Worm (Caenorhabditis elegans) whole organism, mixed stage, embryonic: Measurements from ENCODE around the gene tlk-1.
A peak's percentile ranks its signal among the peaks of the same experiment; 100 is the strongest.

Source experiments
- ceh-39 ChIP-seq: fragments of 150-350 bp; optimal IDR thresholded peaks from 2 replicates; lab custom pipeline; 2014; ENCODE audit warnings: missing biosample characterization, missing genetic modification characterization
- ceh-83 ChIP-seq: fragments of 200-800 bp; sonication (Bioruptor generic); optimal IDR thresholded peaks from 2 replicates; lab custom pipeline; 2018; ENCODE audit warnings: mild to moderate bottlenecking, missing genetic modification characterization, missing compliant biosample characterization
- ces-1 ChIP-seq: fragments of 150-350 bp; optimal IDR thresholded peaks from 2 replicates; lab custom pipeline; 2014; ENCODE audit warnings: missing biosample characterization, missing genetic modification reagents, missing genetic modification characterization
- drap-1 ChIP-seq: fragments of 200-800 bp; sonication (Bioruptor generic); optimal IDR thresholded peaks from 3 replicates; lab custom pipeline; 2018; ENCODE audit warnings: mild to moderate bottlenecking, missing genetic modification characterization, missing compliant biosample characterization
- elt-3 ChIP-seq: fragments of 150-350 bp; optimal IDR thresholded peaks from 2 replicates; lab custom pipeline; 2014; ENCODE audit warnings: missing biosample characterization, missing genetic modification characterization
- ham-2 ChIP-seq: fragments of 200-800 bp; sonication (Bioruptor generic); optimal IDR thresholded peaks from 2 replicates; lab custom pipeline; 2018; ENCODE audit warnings: mild to moderate bottlenecking, missing genetic modification characterization, missing compliant biosample characterization
- hlh-1 ChIP-seq: fragments of 150-350 bp; optimal IDR thresholded peaks from 2 replicates; lab custom pipeline; 2014; ENCODE audit warnings: missing biosample characterization, missing genetic modification reagents, missing genetic modification characterization
- lin-13 ChIP-seq: fragments of 150-350 bp; optimal IDR thresholded peaks from 2 replicates; lab custom pipeline; 2014; ENCODE audit warnings: missing biosample characterization, missing genetic modification characterization
- mab-5 ChIP-seq: fragments of 150-350 bp; optimal IDR thresholded peaks from 2 replicates; lab custom pipeline; 2014; ENCODE audit warnings: missing biosample characterization, missing genetic modification characterization
- mep-1 ChIP-seq: fragments of 150-350 bp; optimal IDR thresholded peaks from 2 replicates; lab custom pipeline; 2017; ENCODE audit warnings: missing biosample characterization, missing genetic modification reagents, missing genetic modification characterization, inconsistent platforms
- mls-2 ChIP-seq: sonication (generic microtip); optimal IDR thresholded peaks from 2 replicates; lab custom pipeline; 2016; ENCODE audit warnings: mild to moderate bottlenecking, missing genetic modification characterization, moderate library complexity, missing compliant biosample characterization
- nhr-12 ChIP-seq: fragments of 150-350 bp; optimal IDR thresholded peaks from 2 replicates; lab custom pipeline; 2014; ENCODE audit warnings: missing biosample characterization, missing genetic modification characterization
- nhr-2 ChIP-seq: fragments of 150-350 bp; optimal IDR thresholded peaks from 2 replicates; lab custom pipeline; 2014; ENCODE audit warnings: missing biosample characterization, missing genetic modification characterization
- nhr-237 ChIP-seq: fragments of 150-350 bp; optimal IDR thresholded peaks from 2 replicates; lab custom pipeline; 2014; ENCODE audit warnings: missing biosample characterization, missing genetic modification characterization
- nhr-28 ChIP-seq: fragments of 150-350 bp; optimal IDR thresholded peaks from 2 replicates; lab custom pipeline; 2014; ENCODE audit warnings: missing biosample characterization, missing genetic modification characterization
- nhr-76 ChIP-seq: sonication (generic microtip); optimal IDR thresholded peaks from 2 replicates; lab custom pipeline; 2017; ENCODE audit warnings: missing biosample characterization, missing genetic modification characterization
- snpc-4 ChIP-seq: fragments of 150-350 bp; optimal IDR thresholded peaks from 2 replicates; lab custom pipeline; 2014; ENCODE audit warnings: missing biosample characterization, missing genetic modification characterization
- tbx-8 ChIP-seq: fragments of 200-800 bp; sonication (Bioruptor generic); optimal IDR thresholded peaks from 2 replicates; lab custom pipeline; 2018; ENCODE audit warnings: mild to moderate bottlenecking, missing genetic modification characterization, moderate library complexity, missing compliant biosample characterization
- unc-120 ChIP-seq: sonication (generic microtip); optimal IDR thresholded peaks from 2 replicates; lab custom pipeline; 2017; ENCODE audit warnings: missing genetic modification characterization, missing compliant biosample characterization; ENCODE audit not compliant: poor library complexity, severe bottlenecking
- unc-62 ChIP-seq: fragments of 150-350 bp; optimal IDR thresholded peaks from 2 replicates; lab custom pipeline; 2014; ENCODE audit warnings: missing biosample characterization, missing genetic modification reagents, missing genetic modification characterization
- zip-8 ChIP-seq: fragments of 150-350 bp; optimal IDR thresholded peaks from 2 replicates; lab custom pipeline; 2014; ENCODE audit warnings: missing biosample characterization, missing genetic modification characterization
- ztf-11 ChIP-seq: fragments of 150-350 bp; optimal IDR thresholded peaks from 2 replicates; lab custom pipeline; 2014; ENCODE audit warnings: missing biosample characterization, missing genetic modification characterization

tlk-1 gene

DNA sequence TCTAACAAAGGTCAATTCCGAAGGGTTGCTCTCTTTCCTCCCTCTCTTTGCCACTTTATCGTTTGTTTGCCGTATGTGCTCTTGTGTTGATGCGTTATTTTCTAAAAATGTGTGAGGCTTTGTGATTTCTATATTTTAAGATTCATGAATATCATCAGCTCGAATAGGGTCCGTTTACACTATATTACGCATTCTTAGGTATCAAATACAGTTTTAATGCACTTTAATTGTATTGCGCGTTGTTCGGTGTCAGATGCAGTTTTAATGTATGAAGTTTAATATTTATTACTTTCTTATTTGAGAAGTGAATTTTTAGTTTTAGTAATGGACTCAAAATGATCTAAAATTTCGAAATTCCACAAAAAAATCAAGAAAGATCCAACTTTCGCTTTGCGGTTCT lies 3.3 kb upstream of the tlk-1 start, which contains the start of gene bud-31:
bud-31 (minus strand) TSS at position 101 of the 400 bp plus-strand sequence.
- TF ChIP-seq nhr-12 (tag; lab: Kevin White, UChicago) (no peak), tbx-8 (GFP tag; lab: Kevin White, UChicago) (no peak), nhr-2 (tag; lab: Kevin White, UChicago) (peak; percentile 78), ces-1 (GFP tag; lab: Kevin White, UChicago) (no peak), snpc-4 (tag; lab: Kevin White, UChicago) (no peak), ham-2 (GFP tag; lab: Kevin White, UChicago) (no peak), hlh-1 (tag; lab: Kevin White, UChicago) (no peak)

ce11 chrIII:9697323-9697722 lies 2.4 kb upstream of the tlk-1 start:
- TF ChIP-seq unc-120 (peak; percentile 62), drap-1 (GFP tag; lab: Kevin White, UChicago) (no peak), ham-2 (GFP tag; lab: Kevin White, UChicago) (peak; percentile 67)
- TF ChIP-seq, all 35 proteins: peak for 2

DNA sequence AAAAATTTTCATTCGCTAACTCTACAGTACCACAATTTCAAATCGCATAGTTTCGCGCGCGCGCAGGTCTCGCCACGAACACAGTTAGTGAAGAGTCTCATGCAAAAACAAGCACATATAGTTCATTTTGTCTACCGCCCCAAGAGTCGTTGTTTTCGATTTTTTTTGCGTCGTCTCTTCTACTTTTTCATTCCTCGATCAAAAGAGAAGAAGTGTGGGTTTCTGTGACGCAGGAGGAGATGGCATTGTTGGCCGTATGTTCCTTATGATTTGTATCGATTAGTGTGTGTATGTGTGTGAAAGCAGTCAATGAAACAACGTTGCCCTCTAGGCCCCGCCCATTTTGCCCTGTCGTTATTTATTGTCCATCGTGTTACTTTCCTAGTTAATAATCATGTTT lies 1.8 kb upstream of the tlk-1 start:
- TF ChIP-seq nhr-28 (tag; lab: Kevin White, UChicago) = no peak
- TF ChIP-seq nhr-237 = no peak
- TF ChIP-seq elt-3 (tag; lab: Kevin White, UChicago) = no peak
- no peak for TF ChIP-seq hlh-1 (tag; lab: Kevin White, UChicago)
- TF ChIP-seq mab-5 = no peak
- TF ChIP-seq lin-13 = no peak
- no peak for TF ChIP-seq unc-120

- TF ChIP-seq nhr-12 (tag; lab: Kevin White, UChicago) (no peak), mep-1 (no peak), drap-1 (GFP tag; lab: Kevin White, UChicago) (no peak), ztf-11 (tag; lab: Kevin White, UChicago) (no peak), ces-1 (GFP tag; lab: Kevin White, UChicago) (peak; percentile 22), unc-62 (GFP tag; lab: Kevin White, UChicago) (peak; percentile 4), ceh-39 (no peak), mls-2 (no peak)
Observed at ce11 chrIII:9698635-9699396, 860 bp upstream of the tlk-1 start.

ce11 chrIII:9700114-9700690 lies 526 bp downstream of the tlk-1 start:
- TF ChIP-seq drap-1 (GFP tag; lab: Kevin White, UChicago) (peak; percentile 7), nhr-2 (tag; lab: Kevin White, UChicago) (peak; percentile 68), ham-2 (GFP tag; lab: Kevin White, UChicago) (peak; percentile 11), unc-62 (GFP tag; lab: Kevin White, UChicago) (peak; percentile 59), nhr-76 (no peak), tbx-8 (GFP tag; lab: Kevin White, UChicago) (no peak), ces-1 (GFP tag; lab: Kevin White, UChicago) (peak; percentile 47)
- TF ChIP-seq, all 35 proteins: peak for 5

ce11 chrIII:9701798-9702197 lies 2.1 kb downstream of the tlk-1 start:
- no peak for TF ChIP-seq ces-1 (GFP tag; lab: Kevin White, UChicago)
- no peak for TF ChIP-seq mep-1
- no peak for TF ChIP-seq nhr-237
- TF ChIP-seq ceh-83 (GFP tag; lab: Kevin White, UChicago) = no peak
- no peak for TF ChIP-seq mls-2
- TF ChIP-seq unc-120 = peak; percentile 9
- no peak for TF ChIP-seq ztf-11 (tag; lab: Kevin White, UChicago)

- TF ChIP-seq ceh-39 = no peak
- TF ChIP-seq nhr-76 = no peak
- no peak for TF ChIP-seq zip-8 (tag; lab: Kevin White, UChicago)
- TF ChIP-seq drap-1 (GFP tag; lab: Kevin White, UChicago) = no peak
Observed at ce11 chrIII:9702665-9703252, 3.1 kb downstream of the tlk-1 start.
